Comparison of ENCODE assay signal across 2 fruit fly cellular contexts in genomic region chr3R:5252853-5253252, dm6.
TF ChIP-seq lines count a peak whose summit lies in the region.

TSS of gene CG1113 (plus strand) at chr3R:5253153.

- TF ChIP-seq CTCF in whole organism, embryonic (GFP tag; optimal IDR thresholded peaks at IDR 0.05; lab: Kevin White, UChicago) = no peak

TF ChIP-seq in whole organism, embryonic, 481 proteins besides CTCF, POLR2A, EP300 and RAD21:
- TF ChIP-seq ewg (GFP tag; optimal IDR thresholded peaks at IDR 0.05; lab: Kevin White, UChicago) (peak; percentile 19), D19A (tag; optimal IDR thresholded peaks at IDR 0.05; lab: Kevin White, UChicago) (peak; percentile 48), ab (GFP tag; optimal IDR thresholded peaks at IDR 0.05; lab: Kevin White, UChicago) (no peak)

TF ChIP-seq in whole organism, prepupa, 60 proteins besides CTCF, POLR2A, EP300 and RAD21:
- peak; percentile 46 for TF ChIP-seq Eip78C (GFP tag; lab: Kevin White, UChicago)
- TF ChIP-seq esn (GFP tag; optimal IDR thresholded peaks at IDR 0.05; lab: Kevin White, UChicago) = no peak
